Worm (Caenorhabditis elegans): Measurements from ENCODE around the gene pbo-1.
"Not testable (repeated sequence)": the region's sequence is repeated elsewhere in the genome, so short reads cannot be mapped to it uniquely, and the experiment has no call there.

The pbo-1 gene

DNA sequence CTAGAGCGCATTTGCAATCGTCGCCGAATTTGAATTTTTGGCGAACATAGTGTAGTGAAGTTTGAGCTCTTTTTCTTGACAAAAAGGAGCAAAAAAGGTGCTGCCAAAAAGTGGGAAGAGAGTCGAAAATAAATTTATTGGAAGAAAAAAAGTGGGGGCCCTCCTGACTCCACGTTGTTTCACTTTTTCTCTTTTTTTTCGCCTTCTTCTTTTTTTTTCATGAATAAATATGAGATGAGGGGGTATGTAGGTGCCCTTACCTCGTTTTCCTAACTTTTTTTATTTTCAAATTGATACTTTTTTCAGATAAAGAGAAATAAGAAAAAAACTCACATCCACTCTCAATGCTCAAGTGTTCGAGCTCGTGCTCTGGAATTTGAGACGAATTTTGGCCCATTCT lies at the start of gene pbo-1, which contains the start of the genes Y71H2AL.2 and Y71H2AL.4:
Gene pbo-1 (minus strand): TSS at position 400 of the 400 bp plus-strand sequence.
Gene Y71H2AL.2 (plus strand): TSS at position 301 of the 400 bp plus-strand sequence.
Gene Y71H2AL.4 (plus strand): TSS at position 345 of the 400 bp plus-strand sequence.
- no peak for TF ChIP-seq unc-62 (GFP tag; optimal IDR thresholded peaks at IDR 0.05)

DNA sequence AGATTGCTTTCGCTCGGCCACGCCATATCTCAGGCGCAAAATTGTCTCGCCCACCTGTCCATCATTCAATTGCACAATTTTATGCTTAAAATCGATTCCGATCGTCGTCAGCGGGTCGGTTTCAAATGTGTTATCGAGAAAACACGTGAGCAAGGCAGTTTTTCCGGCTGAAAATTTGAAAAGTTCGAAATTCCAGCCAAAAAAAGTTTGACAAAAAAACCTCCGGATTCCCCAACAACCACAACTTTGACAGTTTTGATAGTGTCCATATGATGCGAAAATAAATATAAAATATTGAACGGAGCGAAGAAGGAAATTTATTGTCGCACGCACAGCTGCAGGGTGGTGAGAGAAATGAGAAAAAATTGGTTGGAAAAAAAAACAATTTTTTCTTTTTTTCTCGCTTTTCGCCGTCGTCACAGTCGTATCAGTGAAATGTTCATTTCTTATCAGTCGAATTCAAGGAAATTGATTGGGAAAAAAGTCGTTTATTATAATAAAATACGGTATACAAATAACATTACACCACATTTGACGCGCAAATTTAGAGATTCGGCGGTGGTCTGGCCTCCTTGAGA lies 47.4 kb upstream of the pbo-1 start, which contains the start of gene Y71H2AM.12:
Gene Y71H2AM.12 (minus strand): TSS at position 486 of the 578 bp plus-strand sequence.
- no peak for TF ChIP-seq unc-62 (GFP tag; optimal IDR thresholded peaks at IDR 0.05)

DNA sequence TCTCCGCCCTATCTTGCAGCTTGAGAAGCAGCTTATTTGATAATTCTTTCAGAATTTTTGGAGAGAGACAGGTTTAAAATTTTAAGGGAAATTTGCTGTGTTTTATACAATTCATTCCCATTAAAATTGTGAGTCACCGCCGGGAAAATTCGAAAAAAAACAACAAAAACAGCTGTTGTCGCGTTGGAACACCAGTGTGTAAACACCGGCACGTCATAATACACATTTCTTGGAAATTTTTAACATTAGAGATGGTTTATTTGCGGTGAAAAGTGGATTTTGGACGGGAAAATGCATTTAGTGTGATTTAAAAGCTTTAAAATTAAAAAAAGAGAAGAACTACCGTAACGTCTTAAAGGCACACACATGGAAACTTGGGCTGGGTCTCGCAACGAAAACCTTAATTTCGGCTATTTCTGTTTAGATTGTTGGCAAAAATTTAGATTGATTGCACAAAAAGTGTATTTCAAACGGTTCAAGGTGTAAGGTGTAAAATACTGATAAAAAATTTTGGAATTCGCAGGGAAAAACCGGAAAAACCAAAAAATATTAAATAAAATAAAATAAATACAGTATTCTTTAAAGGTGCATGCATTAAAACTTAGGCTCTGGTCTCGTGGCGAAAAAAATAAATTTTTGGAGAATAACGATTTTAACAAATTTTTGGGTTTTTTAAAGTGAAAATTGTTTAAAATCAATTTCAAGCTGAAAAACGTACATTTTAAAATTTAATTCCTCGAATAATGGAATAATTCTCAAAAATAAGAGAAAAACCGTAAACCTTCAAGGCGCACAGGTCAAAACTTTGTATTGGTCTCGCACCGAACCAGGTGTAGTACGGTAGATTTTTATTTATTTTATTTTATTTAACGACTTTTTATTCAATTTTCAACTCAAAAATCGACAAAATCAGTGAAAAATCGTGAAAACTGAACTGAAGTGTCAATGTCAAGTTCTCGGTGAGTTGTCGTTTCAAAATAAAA lies 39.2 kb upstream of the pbo-1 start, which contains the start of gene cosa-1:
Gene cosa-1 (plus strand): TSS at position 896 of the 983 bp plus-strand sequence.
- no peak for TF ChIP-seq unc-62 (GFP tag; optimal IDR thresholded peaks at IDR 0.05)

DNA sequence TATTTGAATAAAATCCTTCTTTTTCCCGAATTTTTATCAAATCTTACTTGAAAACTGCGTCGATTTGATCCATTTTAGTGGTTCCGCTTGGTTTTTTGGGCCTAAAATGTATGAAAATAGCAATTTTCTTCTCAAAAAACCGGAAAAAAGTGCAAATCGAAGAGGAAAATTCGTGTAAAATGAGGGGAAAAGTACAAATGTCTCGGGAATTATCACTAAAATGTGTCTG lies 38.6 kb upstream of the pbo-1 start, which contains the start of gene Y71H2AM.11:
Gene Y71H2AM.11 (minus strand): TSS at position 101 of the 229 bp plus-strand sequence.
- no peak for TF ChIP-seq unc-62 (GFP tag; optimal IDR thresholded peaks at IDR 0.05)

DNA sequence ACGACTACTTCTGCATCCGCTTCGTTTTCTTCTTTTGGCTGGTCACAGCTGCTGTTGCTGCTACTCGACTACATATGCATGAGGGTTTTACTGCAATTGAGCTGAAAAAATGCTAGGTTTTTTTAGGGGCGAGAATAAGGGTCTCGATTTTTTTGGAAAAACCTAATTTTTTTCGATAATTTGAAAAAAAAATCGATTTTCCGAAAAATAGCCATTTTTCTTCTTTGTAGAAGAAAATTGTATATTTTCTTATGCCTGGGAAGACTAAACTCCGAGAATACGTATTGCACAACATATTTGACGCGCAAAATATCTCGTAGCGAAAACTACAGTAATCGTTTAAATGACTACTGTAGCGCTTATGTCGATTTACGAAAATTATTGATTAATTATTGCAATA lies 30.3 kb upstream of the pbo-1 start, which contains the start of gene tmem-132:
Gene tmem-132 (minus strand): TSS at position 101 of the 400 bp plus-strand sequence.
- no peak for TF ChIP-seq unc-62 (GFP tag; optimal IDR thresholded peaks at IDR 0.05)

DNA sequence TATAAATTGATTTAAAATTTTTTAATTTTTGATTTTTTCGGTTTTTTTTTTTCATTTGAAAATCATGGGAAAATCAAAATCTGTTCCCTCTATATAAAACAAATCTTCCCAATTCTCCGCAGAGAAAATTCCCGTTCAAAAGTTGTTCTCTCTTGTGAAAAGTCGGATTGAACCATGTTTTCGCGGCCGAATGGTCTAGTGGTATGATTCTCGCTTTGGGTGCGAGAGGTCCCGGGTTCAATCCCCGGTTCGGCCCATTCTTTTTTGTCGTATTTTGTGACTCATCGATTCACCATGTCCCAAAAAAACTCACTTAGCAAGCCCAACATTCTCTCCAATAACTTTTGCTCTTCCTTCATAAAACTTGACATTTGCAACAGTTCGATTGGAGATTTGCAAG lies 25.3 kb upstream of the pbo-1 start:
- no peak for TF ChIP-seq unc-62 (GFP tag; optimal IDR thresholded peaks at IDR 0.05)

DNA sequence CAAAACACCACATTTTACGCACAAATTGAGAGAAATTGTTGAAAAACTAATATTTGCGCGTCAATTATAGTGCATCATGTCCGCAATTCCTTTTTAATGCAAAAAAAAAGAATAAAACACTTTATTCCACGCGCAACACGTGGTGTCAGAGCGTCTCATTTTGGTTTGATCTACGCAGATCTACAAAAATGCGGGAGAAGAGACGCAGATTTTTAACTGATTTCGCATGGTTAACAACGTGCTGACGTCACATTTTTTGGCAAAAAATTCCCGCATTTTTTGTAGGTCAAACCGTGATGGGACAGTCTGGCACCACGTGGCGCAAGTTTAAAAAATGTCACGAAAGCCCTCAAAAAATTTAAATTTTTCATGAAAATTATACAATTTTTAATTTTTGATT lies 23.9 kb upstream of the pbo-1 start:
- TF ChIP-seq unc-62 (GFP tag; optimal IDR thresholded peaks at IDR 0.05) = no peak

DNA sequence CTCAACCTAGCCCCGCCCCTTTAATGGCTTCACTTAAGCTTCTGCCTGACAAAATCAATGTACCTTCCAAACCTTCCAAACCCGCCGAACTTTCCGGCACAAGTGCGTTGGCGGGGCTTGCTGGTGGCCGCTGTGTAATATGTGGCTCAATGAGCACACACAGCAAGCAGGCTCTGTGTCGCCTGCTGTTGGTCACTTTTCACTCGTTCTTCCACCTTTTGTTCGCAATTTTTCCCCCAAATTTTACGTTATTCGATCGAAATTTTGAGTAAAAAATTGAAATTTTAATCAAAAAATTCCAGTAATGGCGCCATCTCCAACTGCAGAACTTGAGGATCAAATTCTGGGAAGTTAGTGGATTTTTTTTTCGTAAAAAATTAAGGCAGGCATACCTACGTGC lies 14.4 kb upstream of the pbo-1 start, which contains the start of gene set-27:
Gene set-27 (plus strand): TSS at position 301 of the 400 bp plus-strand sequence.
- no peak for TF ChIP-seq unc-62 (GFP tag; optimal IDR thresholded peaks at IDR 0.05)

DNA sequence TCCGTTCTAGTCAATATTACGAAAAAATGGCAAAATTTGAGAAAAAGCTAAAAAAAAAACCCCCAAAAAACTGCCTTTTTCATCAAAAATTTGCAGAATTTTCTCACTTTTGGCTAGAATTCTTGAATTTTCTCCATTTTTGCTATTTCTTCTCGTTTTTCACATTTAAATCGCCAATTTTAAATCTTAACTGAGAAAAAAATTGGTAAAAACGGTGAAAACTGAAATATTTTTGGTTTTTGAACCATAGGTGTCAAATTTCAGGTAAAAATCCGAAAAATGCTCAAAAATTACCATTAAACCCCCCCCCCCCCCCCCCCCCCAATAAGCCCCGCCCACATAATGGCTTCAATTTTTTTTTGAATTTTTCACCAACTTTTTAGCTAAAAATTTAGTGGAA lies 13.1 kb upstream of the pbo-1 start, which contains the start of gene cox-6B:
Gene cox-6B (plus strand): TSS at position 301 of the 400 bp plus-strand sequence.
- not testable (repeated sequence) for TF ChIP-seq unc-62 (GFP tag; optimal IDR thresholded peaks at IDR 0.05)

DNA sequence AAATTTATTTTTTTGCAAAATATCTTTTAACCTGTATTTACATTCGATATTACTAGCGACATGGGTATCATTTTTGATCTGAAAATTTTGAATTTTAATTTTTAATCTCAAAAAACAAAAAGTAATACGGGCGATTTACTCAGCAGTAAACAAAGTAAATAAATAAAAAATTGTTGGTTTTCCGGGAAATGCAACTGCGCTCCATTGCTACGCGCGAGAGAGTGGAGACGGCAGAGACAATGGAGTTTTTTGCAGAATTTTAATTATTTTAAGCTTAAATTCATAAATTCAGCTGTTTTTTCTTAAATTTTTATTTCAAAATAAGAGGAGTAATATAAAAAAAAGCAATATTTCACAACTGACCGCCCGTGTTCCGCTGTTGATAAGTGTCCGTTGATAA lies 12.5 kb upstream of the pbo-1 start, which contains the start of gene slc-30A9:
Gene slc-30A9 (minus strand): TSS at position 78 of the 400 bp plus-strand sequence.
- TF ChIP-seq unc-62 (GFP tag; optimal IDR thresholded peaks at IDR 0.05) = no peak

DNA sequence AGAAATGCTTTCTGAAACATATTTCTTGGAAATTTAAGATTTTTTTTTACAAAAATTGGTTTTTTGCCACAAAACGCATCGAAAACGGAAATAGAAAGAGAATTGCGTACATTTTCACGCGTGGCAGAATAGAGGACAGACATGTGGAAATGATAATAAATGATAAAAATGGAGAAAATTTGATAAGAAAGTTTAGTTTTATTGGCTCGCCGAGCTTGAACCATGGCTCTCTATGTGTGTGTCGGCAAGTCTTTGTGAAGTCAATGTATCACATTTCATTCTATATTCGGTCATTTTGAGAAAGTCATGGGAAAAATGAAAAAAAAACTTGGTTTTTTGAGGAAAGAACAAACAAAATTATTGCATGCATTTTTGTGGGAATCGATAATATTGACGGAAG lies 1.1 kb upstream of the pbo-1 start:
- TF ChIP-seq unc-62 (GFP tag; optimal IDR thresholded peaks at IDR 0.05) = no peak

DNA sequence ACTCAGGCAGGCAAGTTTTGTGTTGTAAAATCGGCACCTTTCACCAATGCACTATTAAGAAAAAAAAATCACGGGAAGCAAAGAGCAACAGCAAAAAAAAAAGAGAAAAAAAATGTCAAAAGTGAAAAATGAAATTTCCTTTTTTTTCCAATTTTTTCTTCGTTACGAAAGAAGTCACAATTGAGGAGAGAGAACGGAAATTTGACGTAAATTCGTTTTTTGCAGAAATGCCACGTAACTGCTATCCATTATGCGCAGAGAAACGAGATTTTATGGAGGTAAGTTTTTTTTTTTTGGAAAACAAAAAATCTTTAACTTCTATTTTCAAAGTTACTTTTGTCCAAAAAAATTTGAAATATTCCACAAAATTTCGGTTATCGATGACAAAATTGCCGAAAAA lies 400 bp upstream of the pbo-1 start:
- no peak for TF ChIP-seq unc-62 (GFP tag; optimal IDR thresholded peaks at IDR 0.05)

DNA sequence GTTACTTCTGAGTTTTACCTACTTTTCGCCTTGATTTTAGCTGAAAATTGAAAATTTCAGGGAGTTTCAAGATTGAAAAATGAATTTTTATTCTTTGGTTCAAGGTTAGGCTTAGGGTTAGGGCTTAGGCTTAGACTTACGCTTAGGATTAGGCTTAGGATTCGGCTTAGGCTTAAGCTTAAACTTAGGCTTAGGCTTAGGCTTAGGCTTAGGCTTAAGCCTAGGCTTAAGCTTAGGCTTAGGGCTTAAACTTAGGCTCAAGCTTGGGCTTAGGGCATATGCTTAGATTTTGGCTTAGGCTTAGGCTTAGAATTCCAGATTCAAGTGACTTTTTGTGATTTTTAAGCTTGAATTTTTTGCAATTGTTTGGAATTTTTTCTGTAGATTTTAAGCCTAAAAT lies 2.9 kb downstream of the pbo-1 start:
- no peak for TF ChIP-seq unc-62 (GFP tag; optimal IDR thresholded peaks at IDR 0.05)

DNA sequence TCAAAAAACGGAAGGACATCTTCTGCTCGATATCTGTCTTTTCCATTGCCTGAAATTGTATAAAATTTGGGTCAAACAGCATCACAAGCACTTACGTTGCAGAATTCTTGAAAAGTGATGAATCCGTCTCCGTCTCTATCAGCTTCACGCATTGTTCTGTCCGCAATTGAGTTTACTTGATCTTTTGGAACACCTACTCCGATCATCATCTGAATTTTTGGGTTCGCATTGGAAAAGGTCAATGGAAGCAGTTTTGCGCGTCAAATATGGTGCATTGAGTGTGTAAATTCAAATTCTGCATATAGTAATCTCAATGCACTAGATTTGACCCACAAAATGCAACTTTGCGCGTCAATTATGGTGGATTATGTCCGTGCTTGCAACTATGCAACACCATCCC lies 4.7 kb downstream of the pbo-1 start:
- TF ChIP-seq unc-62 (GFP tag; optimal IDR thresholded peaks at IDR 0.05) = no peak

DNA sequence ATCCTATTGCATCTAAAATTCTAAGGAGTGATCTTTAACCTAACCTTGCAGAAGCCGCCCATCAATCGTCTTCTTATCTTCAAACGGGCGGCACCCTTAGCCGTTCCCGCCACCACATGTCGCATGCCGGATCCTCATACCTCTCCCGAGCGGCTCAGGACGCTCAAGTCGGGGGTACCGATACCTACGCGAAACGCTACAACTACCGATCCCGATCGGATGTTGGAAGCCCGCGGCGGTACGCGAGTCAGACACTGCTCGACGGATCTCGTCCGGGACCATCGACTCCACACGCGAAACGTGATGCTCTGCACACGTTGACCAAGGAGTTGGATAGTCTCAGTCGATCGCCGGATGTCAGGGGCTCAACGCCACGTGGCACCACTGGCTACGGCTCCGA lies 6.9 kb downstream of the pbo-1 start:
- TF ChIP-seq unc-62 (GFP tag; optimal IDR thresholded peaks at IDR 0.05) = no peak

DNA sequence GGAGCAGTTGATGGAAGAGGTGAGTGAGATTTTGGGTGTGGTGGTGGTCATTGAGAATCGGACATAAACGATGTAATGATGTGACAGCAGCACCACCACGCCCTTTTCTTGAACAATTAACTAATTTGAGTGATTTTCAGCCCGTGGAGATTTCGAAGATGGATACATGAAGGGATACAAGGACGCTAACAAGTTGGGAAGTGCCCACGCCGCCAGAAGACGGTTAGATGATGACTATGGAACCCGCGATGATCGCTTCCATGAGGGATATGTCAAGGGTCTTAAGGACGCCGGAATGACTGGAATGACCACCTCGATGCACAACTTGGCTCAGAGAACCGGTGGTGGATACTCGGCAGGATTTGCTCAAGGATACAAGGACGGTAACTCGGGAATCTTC lies 8.2 kb downstream of the pbo-1 start:
- no peak for TF ChIP-seq unc-62 (GFP tag; optimal IDR thresholded peaks at IDR 0.05)

Measured in whole organism, dauer.